Fruit fly (Drosophila melanogaster) whole organism, embryonic: Measurements from ENCODE around the gene Rcd-1r.
A peak's percentile ranks its signal among the peaks of the same experiment; 100 is the strongest.

Source experiments
- ATbp ChIP-seq: fragments of 200-800 bp; sonication (Bioruptor generic); optimal IDR thresholded peaks from 2 replicates; lab custom pipeline; 2017; ENCODE audit warnings: missing biosample characterization, mild to moderate bottlenecking, missing genetic modification characterization, missing genetic modification reagents
- Abd-B ChIP-seq: fragments of 200-800 bp; sonication (Bioruptor generic); optimal IDR thresholded peaks from 2 replicates; lab custom pipeline; 2018; ENCODE audit warnings: missing biosample characterization, mild to moderate bottlenecking, missing genetic modification characterization, moderate library complexity
- Antp ChIP-seq: fragments of 200-800 bp; sonication (Bioruptor generic); optimal IDR thresholded peaks from 3 replicates; lab custom pipeline; 2016; ENCODE audit warnings: missing biosample characterization, missing genetic modification characterization
- Atf3 ChIP-seq: fragments of 200-800 bp; sonication (Bioruptor generic); optimal IDR thresholded peaks from 3 replicates; lab custom pipeline; 2016; ENCODE audit warnings: missing biosample characterization, missing genetic modification characterization
- CG11085 ChIP-seq: fragments of 200-800 bp; sonication (Bioruptor generic); IDR thresholded peaks from 2 replicates; pipeline ENCODE4 v1.3.6; 2022; ENCODE audit warnings: missing biosample characterization, missing genetic modification characterization
- CG12744 ChIP-seq: fragments of 200-800 bp; sonication (Bioruptor generic); optimal IDR thresholded peaks from 2 replicates; lab custom pipeline; 2016; ENCODE audit warnings: missing biosample characterization, missing genetic modification characterization
- CG14050 ChIP-seq: fragments of 200-800 bp; sonication (Bioruptor generic); IDR thresholded peaks from 3 replicates; pipeline ENCODE4 v1.3.6; 2022; ENCODE audit warnings: missing biosample characterization, missing genetic modification characterization
- CG14441 ChIP-seq: fragments of 200-800 bp; sonication (Bioruptor generic); IDR thresholded peaks from 2 replicates; pipeline ENCODE4 v1.3.6; 2022; ENCODE audit warnings: missing biosample characterization, missing genetic modification characterization
- CG15011 ChIP-seq: fragments of 200-800 bp; sonication (Bioruptor generic); optimal IDR thresholded peaks from 3 replicates; lab custom pipeline; 2018; ENCODE audit warnings: missing biosample characterization, mild to moderate bottlenecking, missing genetic modification characterization
- CG17802 ChIP-seq: fragments of 200-800 bp; sonication (Bioruptor generic); optimal IDR thresholded peaks from 2 replicates; lab custom pipeline; 2018; ENCODE audit warnings: missing biosample characterization, mild to moderate bottlenecking, missing genetic modification characterization, moderate library complexity
- CG1832 ChIP-seq: fragments of 200-800 bp; sonication (Bioruptor generic); optimal IDR thresholded peaks from 2 replicates; lab custom pipeline; 2017; ENCODE audit warnings: missing biosample characterization, mild to moderate bottlenecking, missing genetic modification characterization, inconsistent platforms
- CG30403 ChIP-seq: fragments of 200-800 bp; sonication (Bioruptor generic); optimal IDR thresholded peaks from 3 replicates; lab custom pipeline; 2016; ENCODE audit warnings: missing biosample characterization, missing genetic modification characterization
- CG3995 ChIP-seq: fragments of 200-800 bp; sonication (Bioruptor generic); optimal IDR thresholded peaks from 3 replicates; lab custom pipeline; 2016; ENCODE audit warnings: missing biosample characterization, missing genetic modification characterization
- CG43689 ChIP-seq: fragments of 200-800 bp; sonication (Bioruptor generic); IDR thresholded peaks from 2 replicates; pipeline ENCODE4 v1.3.6; 2022; ENCODE audit warnings: missing biosample characterization, missing genetic modification characterization
- CG4617 ChIP-seq: fragments of 200-800 bp; sonication (Bioruptor generic); optimal IDR thresholded peaks from 3 replicates; lab custom pipeline; 2016; ENCODE audit warnings: missing biosample characterization, missing genetic modification characterization, borderline replicate concordance
- CG6813 ChIP-seq: fragments of 200-800 bp; sonication (Bioruptor generic); optimal IDR thresholded peaks from 2 replicates; lab custom pipeline; 2017; ENCODE audit warnings: missing biosample characterization, missing genetic modification characterization, mild to moderate bottlenecking, moderate library complexity, missing genetic modification reagents
- CG7357 ChIP-seq: fragments of 200-800 bp; sonication (Bioruptor generic); IDR thresholded peaks from 3 replicates; pipeline ENCODE4 v1.3.6; 2022; ENCODE audit warnings: missing biosample characterization, missing genetic modification characterization
- CG7745 ChIP-seq: fragments of 200-800 bp; sonication (Bioruptor generic); optimal IDR thresholded peaks from 2 replicates; lab custom pipeline; 2018; ENCODE audit warnings: missing biosample characterization, mild to moderate bottlenecking, missing genetic modification characterization, moderate library complexity
- CG7786 ChIP-seq: fragments of 200-800 bp; sonication (Bioruptor generic); optimal IDR thresholded peaks from 2 replicates; lab custom pipeline; 2016; ENCODE audit warnings: missing biosample characterization, missing genetic modification characterization
- CG9932 ChIP-seq: fragments of 200-800 bp; sonication (Bioruptor generic); IDR thresholded peaks from 2 replicates; pipeline ENCODE4 v1.3.6; 2022; ENCODE audit warnings: missing biosample characterization, missing genetic modification characterization
- Dip3 ChIP-seq: fragments of 200-800 bp; sonication (Bioruptor generic); optimal IDR thresholded peaks from 3 replicates; lab custom pipeline; 2016; ENCODE audit warnings: missing biosample characterization, missing genetic modification characterization
- Dp ChIP-seq: fragments of 200-800 bp; sonication (Bioruptor generic); optimal IDR thresholded peaks from 2 replicates; lab custom pipeline; 2018; ENCODE audit warnings: missing biosample characterization, mild to moderate bottlenecking, missing genetic modification characterization, moderate library complexity
- Fer1 ChIP-seq: fragments of 200-800 bp; sonication (Bioruptor generic); optimal IDR thresholded peaks from 2 replicates; lab custom pipeline; 2017; ENCODE audit warnings: missing biosample characterization, mild to moderate bottlenecking, missing genetic modification characterization
- H2.0 ChIP-seq: fragments of 200-800 bp; sonication (Bioruptor generic); IDR thresholded peaks from 2 replicates; pipeline ENCODE4 v1.3.6; 2022; ENCODE audit warnings: missing biosample characterization, missing genetic modification characterization
- Hr3 ChIP-seq: fragments of 200-800 bp; sonication (Bioruptor generic); optimal IDR thresholded peaks from 3 replicates; lab custom pipeline; 2016; ENCODE audit warnings: missing biosample characterization, missing genetic modification characterization
- Med ChIP-seq: fragments of 200-800 bp; sonication (Bioruptor generic); peaks from one replicate; lab custom pipeline; 2016; ENCODE audit warnings: missing biosample characterization, missing genetic modification characterization, mild to moderate bottlenecking, inconsistent platforms, moderate library complexity
- Myb ChIP-seq: fragments of 200-800 bp; sonication (Bioruptor generic); optimal IDR thresholded peaks from 2 replicates; lab custom pipeline; 2016; ENCODE audit warnings: missing biosample characterization, missing genetic modification characterization
- NFAT ChIP-seq: fragments of 200-800 bp; sonication (Bioruptor generic); IDR thresholded peaks from 2 replicates; pipeline ENCODE4 v1.3.6; 2022; ENCODE audit warnings: missing biosample characterization, missing genetic modification characterization
- NK7.1 ChIP-seq: fragments of 200-800 bp; sonication (Bioruptor generic); optimal IDR thresholded peaks from 3 replicates; lab custom pipeline; 2016; ENCODE audit warnings: missing biosample characterization, missing genetic modification characterization
- Neu2 ChIP-seq: fragments of 200-800 bp; sonication (Bioruptor generic); optimal IDR thresholded peaks from 3 replicates; lab custom pipeline; 2016; ENCODE audit warnings: missing biosample characterization, missing genetic modification characterization, borderline replicate concordance
- Rfx ChIP-seq: fragments of 200-800 bp; sonication (Bioruptor generic); IDR thresholded peaks from 2 replicates; pipeline ENCODE4 v1.3.6; 2022; ENCODE audit warnings: missing biosample characterization, missing genetic modification characterization
- cas ChIP-seq: fragments of 200-800 bp; sonication (Bioruptor generic); IDR thresholded peaks from 2 replicates; pipeline ENCODE4 v1.3.6; 2022; ENCODE audit warnings: missing biosample characterization, missing genetic modification characterization
- da ChIP-seq: fragments of 200-800 bp; sonication (Bioruptor generic); optimal IDR thresholded peaks from 2 replicates; lab custom pipeline; 2016; ENCODE audit warnings: missing biosample characterization, missing genetic modification characterization
- esg ChIP-seq: fragments of 200-800 bp; sonication (Bioruptor generic); conservative IDR thresholded peaks from 2 replicates; pipeline ENCODE4 v1.3.6; 2022; ENCODE audit warnings: missing biosample characterization, missing genetic modification characterization
- fu2 ChIP-seq: fragments of 200-800 bp; sonication (Bioruptor generic); optimal IDR thresholded peaks from 2 replicates; lab custom pipeline; 2016; ENCODE audit warnings: missing biosample characterization, missing genetic modification characterization
- grau ChIP-seq: fragments of 200-800 bp; optimal IDR thresholded peaks from 3 replicates; lab custom pipeline; 2019; ENCODE audit warnings: missing biosample characterization, mild to moderate bottlenecking, missing genetic modification characterization, moderate library complexity
- hb ChIP-seq: fragments of 200-800 bp; sonication (Bioruptor generic); IDR thresholded peaks from 3 replicates; pipeline ENCODE4 v1.3.6; 2022; ENCODE audit warnings: missing biosample characterization, missing genetic modification characterization; ENCODE audit not compliant: partially characterized antibody
- her ChIP-seq: fragments of 200-800 bp; sonication (Bioruptor generic); optimal IDR thresholded peaks from 2 replicates; lab custom pipeline; 2016; ENCODE audit warnings: missing biosample characterization, missing genetic modification characterization
- ind ChIP-seq: fragments of 200-800 bp; sonication (Bioruptor generic); optimal IDR thresholded peaks from 3 replicates; lab custom pipeline; 2016; ENCODE audit warnings: missing biosample characterization, missing genetic modification characterization
- jumu ChIP-seq: fragments of 200-800 bp; sonication (Bioruptor generic); optimal IDR thresholded peaks from 3 replicates; lab custom pipeline; 2016; ENCODE audit warnings: missing biosample characterization, missing genetic modification characterization
- knrl ChIP-seq: fragments of 200-800 bp; sonication (Bioruptor generic); IDR thresholded peaks from 3 replicates; pipeline ENCODE4 v1.3.6; 2022; ENCODE audit warnings: missing biosample characterization, missing genetic modification characterization; ENCODE audit not compliant: partially characterized antibody
- lab ChIP-seq: fragments of 200-800 bp; sonication (Bioruptor generic); optimal IDR thresholded peaks from 3 replicates; lab custom pipeline; 2017; ENCODE audit warnings: missing biosample characterization, missing genetic modification characterization, mild to moderate bottlenecking, moderate library complexity, missing genetic modification reagents
- lmd ChIP-seq: fragments of 200-800 bp; sonication (Bioruptor generic); IDR thresholded peaks from 2 replicates; pipeline ENCODE4 v1.3.6; 2022; ENCODE audit warnings: missing biosample characterization, missing genetic modification characterization
- nerfin-1 ChIP-seq: fragments of 200-800 bp; sonication (Bioruptor generic); optimal IDR thresholded peaks from 3 replicates; lab custom pipeline; 2019; ENCODE audit warnings: missing biosample characterization, mild to moderate bottlenecking, missing genetic modification characterization, moderate library complexity
- pum ChIP-seq: fragments of 200-800 bp; sonication (Bioruptor generic); optimal IDR thresholded peaks from 2 replicates; lab custom pipeline; 2016; ENCODE audit warnings: missing biosample characterization, missing genetic modification characterization
- shn ChIP-seq: fragments of 200-800 bp; sonication (Bioruptor generic); optimal IDR thresholded peaks from 3 replicates; lab custom pipeline; 2016; ENCODE audit warnings: missing biosample characterization, missing genetic modification characterization
- tin ChIP-seq: fragments of 200-800 bp; sonication (Bioruptor generic); optimal IDR thresholded peaks from 3 replicates; lab custom pipeline; 2016; ENCODE audit warnings: missing biosample characterization, missing genetic modification characterization
- toy ChIP-seq: fragments of 200-800 bp; sonication (Bioruptor generic); IDR thresholded peaks from 2 replicates; pipeline ENCODE4 v1.3.6; 2022; ENCODE audit warnings: missing biosample characterization, missing genetic modification characterization

The Rcd-1r gene

DNA sequence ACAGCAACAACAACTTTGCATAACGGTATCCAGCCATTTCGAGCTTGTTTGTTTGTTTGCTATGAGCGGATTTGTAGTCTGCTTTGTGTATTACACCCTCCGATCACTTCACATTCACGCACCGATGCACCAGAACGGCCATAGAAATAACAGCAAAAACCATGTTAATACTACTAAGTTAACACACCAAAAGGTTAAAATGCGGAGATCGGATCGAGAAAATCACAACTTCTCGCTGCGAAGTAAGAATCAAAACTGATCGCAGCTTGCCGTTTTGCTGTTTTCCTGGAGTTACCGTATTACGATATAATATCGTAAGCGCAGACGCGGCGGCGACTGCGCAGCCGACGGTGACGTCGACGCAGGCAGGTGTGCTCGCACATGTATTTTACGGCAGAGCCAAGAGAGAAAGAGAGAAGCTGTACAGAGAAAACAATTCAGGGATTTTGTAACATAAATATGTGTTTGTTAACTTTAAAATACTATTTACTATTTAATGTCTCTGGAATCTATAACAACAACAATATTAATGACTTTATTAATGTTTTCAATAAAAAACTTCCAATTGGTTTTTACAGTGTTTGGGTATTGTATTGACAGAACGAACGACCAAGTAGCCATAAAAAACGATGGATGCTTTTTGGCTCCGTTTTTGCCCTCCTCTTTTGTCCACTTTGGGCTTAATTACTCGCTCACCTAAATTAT, 29.1 kb downstream of the Rcd-1r start, which contains the start of gene CG13101 (continued):
- TF ChIP-seq pum (GFP tag; lab: Kevin White, UChicago) (peak; percentile 85), CG7786 (GFP tag; lab: Kevin White, UChicago) (peak; percentile 83), CG12744 (GFP tag; lab: Kevin White, UChicago) (peak; percentile 79), Dip3 (GFP tag; lab: Kevin White, UChicago) (peak; percentile 81), ATbp (peak; percentile 89), Myb (GFP tag; lab: Kevin White, UChicago) (peak; percentile 48), hb (GFP tag; lab: Robert Waterston, UW) (no peak), CG11085 (GFP tag; lab: Robert Waterston, UW) (peak; percentile 89), CG14050 (GFP tag; lab: Robert Waterston, UW) (peak; percentile 89), CG7357 (GFP tag; lab: Robert Waterston, UW) (peak; percentile 83; the same call in 2 of the 3 replicates), CG9932 (peak; percentile 93), CG15011 (GFP tag; lab: Kevin White, UChicago) (peak; percentile 82), Abd-B (GFP tag; lab: Kevin White, UChicago) (peak; percentile 86), tin (GFP tag; lab: Kevin White, UChicago) (peak; percentile 88), cas (GFP tag; lab: Robert Waterston, UW) (peak; percentile 80), lmd (GFP tag; lab: Robert Waterston, UW) (peak; percentile 91), CG17802 (tag; lab: Kevin White, UChicago) (peak; percentile 57), knrl (no peak), CG30403 (GFP tag; lab: Kevin White, UChicago) (peak; percentile 94), CG3995 (peak; percentile 18), NFAT (GFP tag; lab: Robert Waterston, UW) (peak; percentile 86)

DNA sequence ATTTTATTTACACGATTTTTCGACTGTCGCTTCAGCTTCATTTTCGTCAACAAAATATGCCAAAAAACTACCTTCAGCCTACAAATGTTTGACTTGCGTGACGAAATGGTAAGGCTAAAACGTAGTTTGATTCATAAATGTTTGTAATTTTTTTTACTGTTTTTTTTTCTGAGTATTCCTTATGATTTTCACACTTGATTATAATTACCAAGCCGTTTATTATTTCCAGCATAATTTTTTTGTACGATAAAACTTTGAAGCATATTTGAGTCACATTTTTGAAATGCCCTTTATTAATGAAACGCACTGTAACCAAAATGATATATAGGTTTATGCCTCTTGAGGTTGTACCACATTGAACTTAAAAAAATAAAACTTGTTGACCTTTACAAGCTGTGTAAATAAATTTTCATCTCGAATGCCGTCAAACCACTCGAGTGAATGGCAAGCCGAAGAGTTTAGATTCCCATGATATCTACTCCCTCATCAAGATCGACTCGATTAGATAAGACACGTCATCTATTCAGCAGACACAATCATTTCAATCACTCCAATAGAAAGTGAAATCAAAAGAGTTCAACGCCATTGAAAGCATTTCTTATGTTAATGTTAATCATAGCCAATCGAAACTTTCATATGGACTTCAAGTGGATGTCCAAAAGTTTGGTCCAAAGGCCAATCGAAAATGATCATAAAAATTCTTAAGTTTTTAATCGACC, 31.1 kb downstream of the Rcd-1r start:
- TF ChIP-seq Atf3 (peak; percentile 34), her (GFP tag; lab: Kevin White, UChicago) (no peak), Neu2 (no peak), nerfin-1 (peak; percentile 24), CG1832 (no peak), Rfx (peak; percentile 76), CG4617 (GFP tag; lab: Kevin White, UChicago) (no peak), shn (GFP tag; lab: Kevin White, UChicago) (no peak), Hr3 (GFP tag; lab: Kevin White, UChicago) (peak; percentile 43), ind (peak; percentile 42), fu2 (GFP tag; lab: Kevin White, UChicago) (no peak), NK7.1 (GFP tag; lab: Kevin White, UChicago) (no peak), jumu (GFP tag; lab: Kevin White, UChicago) (no peak), CG6813 (GFP tag; lab: Kevin White, UChicago) (peak; percentile 38), CG14441 (GFP tag; lab: Robert Waterston, UW) (no peak; the same call in 1 of the 2 replicates), CG7745 (tag; lab: Kevin White, UChicago) (no peak), Antp (peak; percentile 22), Dp (no peak), Med (GFP tag; lab: Kevin White, UChicago) (peak; percentile 89), grau (tag; lab: Kevin White, UChicago) (peak; percentile 48), da (no peak), H2.0 (GFP tag; lab: Robert Waterston, UW) (peak; percentile 15; the same call in 1 of the 2 replicates), CG43689 (GFP tag; lab: Robert Waterston, UW) (no peak), lab (GFP tag; lab: Kevin White, UChicago) (peak; percentile 74), esg (peak; percentile 47), toy (GFP tag; lab: Robert Waterston, UW) (no peak), Fer1 (peak; percentile 46)
